Worm (Caenorhabditis elegans): ENCODE measurements around the gene C50B6.7.

C50B6.7 gene

ce11 chrV:13373643-13374042 lies 48.9 kb upstream of the C50B6.7 start:
- no peak for TF ChIP-seq lin-13 (GFP tag; optimal IDR thresholded peaks at IDR 0.05)
- peak; percentile 87 for TF ChIP-seq blmp-1 (tag; optimal IDR thresholded peaks at IDR 0.05; ENCODE audit: insufficient read depth)
- peak; percentile 30 for TF ChIP-seq gmeb-1 (tag; optimal IDR thresholded peaks at IDR 0.05)
- TF ChIP-seq dmd-4 (tag; optimal IDR thresholded peaks at IDR 0.05) = no peak
- peak; percentile 31 for TF ChIP-seq nhr-129 (tag; optimal IDR thresholded peaks at IDR 0.05)
- TF ChIP-seq nhr-21 (tag; optimal IDR thresholded peaks at IDR 0.05) = peak; percentile 68
- TF ChIP-seq sma-9 (GFP tag; optimal IDR thresholded peaks at IDR 0.05) = peak; percentile 82
- no peak for TF ChIP-seq sma-9 (tag; optimal IDR thresholded peaks at IDR 0.05)
- no peak for TF ChIP-seq ama-1 (optimal IDR thresholded peaks at IDR 0.05)
- TF ChIP-seq fos-1 (tag; optimal IDR thresholded peaks at IDR 0.05) = peak; percentile 91
- TF ChIP-seq crh-2 (tag; optimal IDR thresholded peaks at IDR 0.05) = peak; percentile 62
- peak; percentile 52 for TF ChIP-seq sma-3 (GFP tag; optimal IDR thresholded peaks at IDR 0.05)
- TF ChIP-seq egl-27 (tag; optimal IDR thresholded peaks at IDR 0.05) = peak; percentile 67
- peak; percentile 46 for TF ChIP-seq F13H6.1 (tag; optimal IDR thresholded peaks at IDR 0.05)

ce11 chrV:13372821-13373220 lies 48.0 kb upstream of the C50B6.7 start:
- no peak for TF ChIP-seq nhr-21 (tag; optimal IDR thresholded peaks at IDR 0.05)
- TF ChIP-seq fos-1 (tag; optimal IDR thresholded peaks at IDR 0.05) = peak; percentile 77
- TF ChIP-seq mdl-1 (tag; optimal IDR thresholded peaks at IDR 0.05) = no peak

DNA sequence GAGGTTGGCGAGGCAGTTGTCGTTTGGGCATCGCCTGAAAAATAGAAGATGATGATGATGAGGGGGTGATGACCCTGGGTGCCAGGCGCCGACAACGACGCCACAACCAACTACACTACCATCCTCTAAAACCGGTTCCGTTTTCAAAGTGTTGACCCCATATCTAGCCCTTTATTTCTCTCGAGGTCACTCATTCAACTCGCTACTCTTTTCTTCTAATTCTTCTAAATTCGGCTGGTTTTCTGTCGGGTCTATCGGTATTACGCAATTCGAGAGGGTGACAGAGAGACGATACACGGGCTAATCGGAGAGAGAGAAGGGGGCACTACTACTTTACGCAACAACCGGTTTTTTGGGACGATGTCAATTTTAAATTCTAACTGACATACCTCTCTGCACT lies 46.6 kb upstream of the C50B6.7 start:
- TF ChIP-seq nhr-237 (tag; optimal IDR thresholded peaks at IDR 0.05) (no peak), nhr-23 (tag; optimal IDR thresholded peaks at IDR 0.05) (no peak), lin-39 (tag; optimal IDR thresholded peaks at IDR 0.05) (no peak), nhr-77 (tag; optimal IDR thresholded peaks at IDR 0.05) (no peak), ceh-82 (tag; optimal IDR thresholded peaks at IDR 0.05) (no peak), sem-4 (tag; optimal IDR thresholded peaks at IDR 0.05) (peak; percentile 77), sma-3 (GFP tag; optimal IDR thresholded peaks at IDR 0.05) (peak; percentile 81), ztf-4 (tag; optimal IDR thresholded peaks at IDR 0.05) (peak; percentile 58), fos-1 (tag; optimal IDR thresholded peaks at IDR 0.05) (peak; percentile 74), nhr-25 (tag; optimal IDR thresholded peaks at IDR 0.05) (peak; percentile 99), mab-5 (tag; optimal IDR thresholded peaks at IDR 0.05) (no peak), lsy-2 (tag; optimal IDR thresholded peaks at IDR 0.05) (peak in 1 of 2 experiments; percentile 58), ceh-16 (tag; optimal IDR thresholded peaks at IDR 0.05) (peak; percentile 92), gmeb-1 (tag; optimal IDR thresholded peaks at IDR 0.05) (peak; percentile 63), ztf-1 (GFP tag; conservative IDR thresholded peaks at IDR 0.05) (no peak), Y55F3AM.14 (GFP tag; optimal IDR thresholded peaks at IDR 0.05) (no peak), skn-1 (tag; optimal IDR thresholded peaks at IDR 0.05) (no peak), nhr-21 (tag; optimal IDR thresholded peaks at IDR 0.05) (peak; percentile 89), crh-2 (tag; optimal IDR thresholded peaks at IDR 0.05) (peak; percentile 76), lin-13 (GFP tag; optimal IDR thresholded peaks at IDR 0.05) (peak; percentile 64), C34F6.9 (tag; optimal IDR thresholded peaks at IDR 0.05) (peak; percentile 35), R02D3.7 (tag; optimal IDR thresholded peaks at IDR 0.05) (no peak), unc-55 (GFP tag; optimal IDR thresholded peaks at IDR 0.05) (no peak), elt-3 (tag; optimal IDR thresholded peaks at IDR 0.05) (no peak), nhr-6 (tag; optimal IDR thresholded peaks at IDR 0.05) (no peak), unc-62 (GFP tag; optimal IDR thresholded peaks at IDR 0.05) (no peak), nhr-12 (tag; optimal IDR thresholded peaks at IDR 0.05) (no peak), F13H6.1 (tag; optimal IDR thresholded peaks at IDR 0.05) (peak; percentile 83), blmp-1 (tag; optimal IDR thresholded peaks at IDR 0.05; ENCODE audit: insufficient read depth) (peak; percentile 76), zag-1 (tag; optimal IDR thresholded peaks at IDR 0.05) (no peak), egl-27 (tag; optimal IDR thresholded peaks at IDR 0.05) (peak; percentile 79), mdl-1 (tag; optimal IDR thresholded peaks at IDR 0.05) (peak in 1 of 2 experiments; percentile 48), nhr-129 (tag; optimal IDR thresholded peaks at IDR 0.05) (peak; percentile 87), sma-9 (GFP tag; optimal IDR thresholded peaks at IDR 0.05) (peak; percentile 77), sma-9 (tag; optimal IDR thresholded peaks at IDR 0.05) (no peak), lin-11 (tag; optimal IDR thresholded peaks at IDR 0.05) (no peak), dmd-4 (tag; optimal IDR thresholded peaks at IDR 0.05) (no peak)

DNA sequence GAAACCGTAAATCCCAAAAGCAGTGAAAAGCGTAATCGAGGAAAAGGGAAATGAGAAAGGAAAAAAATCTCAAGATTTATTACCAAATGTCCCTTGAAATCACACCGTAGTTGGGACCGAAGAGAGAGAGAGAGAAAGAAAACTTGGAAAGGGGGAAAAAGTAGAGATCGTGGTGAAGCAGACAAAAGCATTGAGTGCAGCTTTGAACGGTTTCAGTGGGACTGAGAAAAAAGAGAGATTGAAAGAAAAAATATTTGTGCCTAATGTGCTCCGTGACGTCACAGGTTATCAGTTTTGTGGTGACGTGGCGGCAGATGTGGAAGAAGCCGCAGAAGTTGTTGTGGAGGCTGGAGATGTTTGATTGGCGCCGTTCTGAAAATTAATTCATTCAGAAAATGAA lies 45.5 kb upstream of the C50B6.7 start:
- TF ChIP-seq gmeb-1 (tag; optimal IDR thresholded peaks at IDR 0.05) (no peak), R02D3.7 (tag; optimal IDR thresholded peaks at IDR 0.05) (no peak), alr-1 (tag; optimal IDR thresholded peaks at IDR 0.05) (no peak), elt-1 (tag; optimal IDR thresholded peaks at IDR 0.05) (no peak), egl-27 (tag; optimal IDR thresholded peaks at IDR 0.05) (no peak), unc-39 (tag; optimal IDR thresholded peaks at IDR 0.05) (no peak), crh-2 (tag; optimal IDR thresholded peaks at IDR 0.05) (no peak), sma-9 (GFP tag; optimal IDR thresholded peaks at IDR 0.05) (no peak), sma-9 (tag; optimal IDR thresholded peaks at IDR 0.05) (no peak), unc-62 (GFP tag; optimal IDR thresholded peaks at IDR 0.05) (no peak), skn-1 (tag; optimal IDR thresholded peaks at IDR 0.05) (no peak), ceh-82 (tag; optimal IDR thresholded peaks at IDR 0.05) (no peak), sem-4 (tag; optimal IDR thresholded peaks at IDR 0.05) (no peak)

All from whole organism, L2 larva.